Worm (Caenorhabditis elegans) whole organism, mixed stage, embryonic: ENCODE data around the gene btbd-10.
"Not testable (repeated sequence)": the region's sequence is repeated elsewhere in the genome, so short reads cannot be mapped to it uniquely, and the experiment has no call there.

Experiments
- bed-3 ChIP-seq: fragments of 200-800 bp; sonication (Bioruptor generic); optimal IDR thresholded peaks from 3 replicates; lab custom pipeline; 2018; ENCODE audit warnings: mild to moderate bottlenecking, missing genetic modification characterization, moderate library complexity, missing compliant biosample characterization
- blmp-1 ChIP-seq: fragments of 150-350 bp; optimal IDR thresholded peaks from 2 replicates; lab custom pipeline; 2014; ENCODE audit warnings: missing biosample characterization, missing genetic modification characterization
- ceh-39 ChIP-seq: fragments of 150-350 bp; optimal IDR thresholded peaks from 2 replicates; lab custom pipeline; 2014; ENCODE audit warnings: missing biosample characterization, missing genetic modification characterization
- ceh-43 ChIP-seq: fragments of 200-800 bp; sonication (Bioruptor generic); optimal IDR thresholded peaks from 2 replicates; lab custom pipeline; 2018; ENCODE audit warnings: mild to moderate bottlenecking, missing genetic modification characterization, moderate library complexity, missing compliant biosample characterization
- ceh-83 ChIP-seq: fragments of 200-800 bp; sonication (Bioruptor generic); optimal IDR thresholded peaks from 2 replicates; lab custom pipeline; 2018; ENCODE audit warnings: mild to moderate bottlenecking, missing genetic modification characterization, missing compliant biosample characterization
- ces-1 ChIP-seq: fragments of 150-350 bp; optimal IDR thresholded peaks from 2 replicates; lab custom pipeline; 2014; ENCODE audit warnings: missing biosample characterization, missing genetic modification reagents, missing genetic modification characterization
- cnd-1 ChIP-seq: fragments of 200-800 bp; sonication (Bioruptor generic); optimal IDR thresholded peaks from 2 replicates; lab custom pipeline; 2018; ENCODE audit warnings: mild to moderate bottlenecking, missing genetic modification characterization, missing compliant biosample characterization
- drap-1 ChIP-seq: fragments of 200-800 bp; sonication (Bioruptor generic); optimal IDR thresholded peaks from 3 replicates; lab custom pipeline; 2018; ENCODE audit warnings: mild to moderate bottlenecking, missing genetic modification characterization, missing compliant biosample characterization
- elt-1 ChIP-seq: sonication (generic microtip); optimal IDR thresholded peaks from 2 replicates; lab custom pipeline; 2017; ENCODE audit warnings: missing genetic modification characterization, mild to moderate bottlenecking, missing compliant biosample characterization, antibody characterized with exemption, moderate library complexity, borderline replicate concordance; ENCODE audit not compliant: insufficient read depth
- elt-3 ChIP-seq: fragments of 150-350 bp; optimal IDR thresholded peaks from 2 replicates; lab custom pipeline; 2014; ENCODE audit warnings: missing biosample characterization, missing genetic modification characterization
- flh-1 ChIP-seq: fragments of 200-800 bp; sonication (Bioruptor generic); optimal IDR thresholded peaks from 2 replicates; lab custom pipeline; 2018; ENCODE audit warnings: mild to moderate bottlenecking, missing genetic modification characterization, moderate library complexity, missing compliant biosample characterization
- ham-2 ChIP-seq: fragments of 200-800 bp; sonication (Bioruptor generic); optimal IDR thresholded peaks from 2 replicates; lab custom pipeline; 2018; ENCODE audit warnings: mild to moderate bottlenecking, missing genetic modification characterization, missing compliant biosample characterization
- hlh-1 ChIP-seq: fragments of 150-350 bp; optimal IDR thresholded peaks from 2 replicates; lab custom pipeline; 2014; ENCODE audit warnings: missing biosample characterization, missing genetic modification reagents, missing genetic modification characterization
- lin-32 ChIP-seq: fragments of 200-800 bp; sonication (Bioruptor generic); optimal IDR thresholded peaks from 2 replicates; lab custom pipeline; 2018; ENCODE audit warnings: mild to moderate bottlenecking, missing genetic modification characterization, missing compliant biosample characterization
- lsy-2 ChIP-seq: fragments of 150-350 bp; optimal IDR thresholded peaks from 2 replicates; lab custom pipeline; 2014; ENCODE audit warnings: missing biosample characterization, missing genetic modification characterization
- mab-5 ChIP-seq: fragments of 150-350 bp; optimal IDR thresholded peaks from 2 replicates; lab custom pipeline; 2014; ENCODE audit warnings: missing biosample characterization, missing genetic modification characterization
- mls-2 ChIP-seq: sonication (generic microtip); optimal IDR thresholded peaks from 2 replicates; lab custom pipeline; 2016; ENCODE audit warnings: mild to moderate bottlenecking, missing genetic modification characterization, moderate library complexity, missing compliant biosample characterization
- nhr-2 ChIP-seq: fragments of 150-350 bp; optimal IDR thresholded peaks from 2 replicates; lab custom pipeline; 2014; ENCODE audit warnings: missing biosample characterization, missing genetic modification characterization
- nhr-237 ChIP-seq: fragments of 150-350 bp; optimal IDR thresholded peaks from 2 replicates; lab custom pipeline; 2014; ENCODE audit warnings: missing biosample characterization, missing genetic modification characterization
- nhr-28 ChIP-seq: fragments of 150-350 bp; optimal IDR thresholded peaks from 2 replicates; lab custom pipeline; 2014; ENCODE audit warnings: missing biosample characterization, missing genetic modification characterization
- pha-4 ChIP-seq: fragments of 150-350 bp; optimal IDR thresholded peaks from 2 replicates; lab custom pipeline; 2018; ENCODE audit warnings: missing biosample characterization, missing genetic modification reagents, missing genetic modification characterization
- snpc-4 ChIP-seq: fragments of 150-350 bp; optimal IDR thresholded peaks from 2 replicates; lab custom pipeline; 2014; ENCODE audit warnings: missing biosample characterization, missing genetic modification characterization
- sptf-1 ChIP-seq: sonication (generic microtip); optimal IDR thresholded peaks from 2 replicates; lab custom pipeline; 2017; ENCODE audit warnings: mild to moderate bottlenecking, missing genetic modification characterization, moderate library complexity, missing compliant biosample characterization
- unc-39 ChIP-seq: fragments of 150-350 bp; optimal IDR thresholded peaks from 2 replicates; lab custom pipeline; 2014; ENCODE audit warnings: missing biosample characterization, missing genetic modification characterization
- unc-62 ChIP-seq: fragments of 150-350 bp; optimal IDR thresholded peaks from 2 replicates; lab custom pipeline; 2014; ENCODE audit warnings: missing biosample characterization, missing genetic modification reagents, missing genetic modification characterization
- zip-8 ChIP-seq: fragments of 150-350 bp; optimal IDR thresholded peaks from 2 replicates; lab custom pipeline; 2014; ENCODE audit warnings: missing biosample characterization, missing genetic modification characterization

Gene btbd-10

ce11 chrII:4858906-4859411, 45.8 kb upstream of the btbd-10 start:
- TF ChIP-seq drap-1 (GFP tag; lab: Kevin White, UChicago) = no peak
- TF ChIP-seq flh-1 (GFP tag; lab: Kevin White, UChicago) = no peak
- no peak for TF ChIP-seq elt-3
- TF ChIP-seq nhr-237 = no peak
- TF ChIP-seq hlh-1 (tag; lab: Kevin White, UChicago) = no peak
- TF ChIP-seq bed-3 = no peak
- no peak for TF ChIP-seq cnd-1 (tag; lab: Kevin White, UChicago)
- no peak for TF ChIP-seq ceh-83

DNA sequence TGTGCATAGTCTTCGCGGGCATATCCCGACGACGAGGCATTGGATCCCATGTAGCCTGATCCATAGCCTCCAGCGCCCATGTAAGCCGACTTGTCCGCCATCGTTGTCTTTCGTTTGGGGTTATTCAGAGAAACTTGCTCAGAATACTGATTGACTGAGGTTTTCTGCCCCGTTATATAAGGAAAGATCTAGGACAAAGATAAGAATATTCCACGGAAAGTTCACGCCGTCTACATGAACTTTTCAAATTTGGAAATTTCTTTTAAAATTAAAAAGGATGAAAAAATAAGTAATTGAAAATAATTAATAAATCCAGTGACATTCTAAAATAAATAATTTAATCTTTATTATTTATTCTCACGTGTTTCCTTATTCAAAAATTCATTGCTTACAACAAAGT, 44.5 kb upstream of the btbd-10 start, which contains the start of the genes nspd-5 and F11G11.4:
nspd-5 (minus strand) TSS at position 101 of the 400 bp plus-strand sequence.
F11G11.4 (plus strand) TSS at position 335 of the 400 bp plus-strand sequence.
- not testable (repeated sequence) for TF ChIP-seq elt-1 (tag; lab: Kevin White, UChicago); zip-8 (tag; lab: Kevin White, UChicago); elt-3

DNA sequence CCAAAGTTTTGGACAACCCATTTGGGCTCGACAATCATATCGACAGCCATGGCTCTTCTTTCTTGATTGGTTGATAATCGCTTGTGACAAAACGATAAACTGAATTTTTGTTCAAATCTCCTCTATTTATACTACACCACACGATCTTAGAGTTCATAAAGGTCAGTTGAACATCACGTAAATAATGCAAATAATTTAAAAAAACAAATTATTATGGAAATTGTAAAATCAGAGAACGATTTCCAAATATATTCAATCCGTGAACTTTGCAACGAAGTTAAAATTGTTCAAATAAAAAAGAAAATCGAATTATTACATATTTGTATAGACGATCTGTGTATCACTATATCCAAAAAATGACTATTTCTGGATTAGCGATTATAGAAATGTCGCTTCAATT, 41.5 kb upstream of the btbd-10 start, which contains the start of the genes mpst-4 and F11G11.14:
mpst-4 (minus strand) TSS at position 101 of the 400 bp plus-strand sequence.
F11G11.14 (plus strand) TSS at position 325 of the 400 bp plus-strand sequence.
- TF ChIP-seq snpc-4 (tag; lab: Kevin White, UChicago) = no peak
- no peak for TF ChIP-seq elt-1 (tag; lab: Kevin White, UChicago)
- TF ChIP-seq ceh-43 = no peak

DNA sequence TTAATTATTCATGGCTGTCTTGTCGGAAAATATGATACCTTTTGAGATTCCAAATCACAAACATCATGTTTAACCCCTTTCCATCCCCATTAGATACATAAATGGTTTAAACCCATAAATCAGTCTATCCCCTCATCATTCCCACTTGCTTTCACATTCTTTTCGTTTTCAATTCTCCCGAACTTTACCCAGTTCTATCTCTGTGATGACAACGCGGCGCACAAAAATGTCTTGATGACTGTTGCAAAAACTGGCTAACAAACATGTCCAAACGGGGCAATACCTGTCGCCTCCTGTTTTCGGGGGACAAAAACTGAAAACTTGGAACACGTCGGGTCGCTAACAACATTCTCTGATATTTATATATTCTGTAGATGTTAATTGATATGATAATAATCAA, 38.8 kb upstream of the btbd-10 start:
- TF ChIP-seq drap-1 (GFP tag; lab: Kevin White, UChicago) = no peak
- no peak for TF ChIP-seq ceh-83
- TF ChIP-seq zip-8 (tag; lab: Kevin White, UChicago) = no peak
- no peak for TF ChIP-seq sptf-1 (tag; lab: Kevin White, UChicago)
- no peak for TF ChIP-seq unc-39 (tag; lab: Kevin White, UChicago)
- TF ChIP-seq ham-2 (GFP tag; lab: Kevin White, UChicago) = no peak
- TF ChIP-seq blmp-1 (tag; lab: Kevin White, UChicago) = no peak
- no peak for TF ChIP-seq ces-1 (GFP tag; lab: Kevin White, UChicago)
- TF ChIP-seq mls-2 (tag; lab: Kevin White, UChicago) = no peak
- TF ChIP-seq ceh-39 (tag; lab: Kevin White, UChicago) = no peak
- no peak for TF ChIP-seq pha-4
- TF ChIP-seq nhr-237 = no peak

DNA sequence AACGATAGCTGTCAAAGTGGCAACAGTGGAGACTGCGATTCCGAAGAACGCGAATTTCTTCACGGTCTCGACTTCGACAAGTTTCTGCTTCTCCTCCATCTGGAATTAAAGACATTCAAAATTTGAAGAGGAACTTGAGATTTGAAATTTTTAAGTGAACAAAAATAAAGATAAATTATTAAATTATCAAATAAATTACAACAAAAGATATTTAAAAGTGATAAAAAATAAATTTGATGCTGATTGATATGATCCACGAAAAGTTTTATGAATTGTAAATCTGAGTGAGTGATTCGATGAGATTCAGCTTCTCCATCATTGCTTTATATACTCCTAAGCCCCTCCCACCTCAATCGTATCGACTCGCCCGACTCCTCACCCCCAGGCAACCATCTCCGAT, 37.3 kb upstream of the btbd-10 start, which contains the start of gene col-17:
col-17 (minus strand) TSS at position 101 of the 400 bp plus-strand sequence.
- TF ChIP-seq hlh-1 (tag; lab: Kevin White, UChicago) (no peak), blmp-1 (tag; lab: Kevin White, UChicago) (no peak)

- TF ChIP-seq ceh-39 (tag; lab: Kevin White, UChicago) (no peak), unc-62 (no peak), cnd-1 (tag; lab: Kevin White, UChicago) (no peak), hlh-1 (tag; lab: Kevin White, UChicago) (no peak), mab-5 (tag; lab: Kevin White, UChicago) (no peak)
Observed at ce11 chrII:4869793-4870343, 34.9 kb upstream of the btbd-10 start.

DNA sequence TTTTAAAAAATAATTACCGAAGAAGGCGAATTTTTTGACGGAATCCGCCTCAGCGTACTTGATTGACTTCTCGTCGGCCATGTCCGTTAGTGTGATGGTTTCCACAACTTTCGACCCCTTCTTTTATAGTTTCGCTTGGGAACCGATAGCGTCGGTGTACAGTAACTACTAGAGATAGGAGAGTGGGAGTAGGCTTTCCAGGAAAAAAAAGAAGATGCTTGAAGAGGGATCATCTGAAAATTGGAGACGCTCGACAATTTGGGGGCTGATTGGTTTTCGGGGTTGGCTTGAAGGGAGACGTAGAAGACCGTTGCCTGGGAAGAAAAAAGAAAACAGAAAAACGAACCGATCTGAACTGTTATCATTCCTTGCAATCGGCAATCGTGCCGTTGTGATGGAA, 34.1 kb upstream of the btbd-10 start, which contains the start of gene col-20:
col-20 (minus strand) TSS at position 101 of the 400 bp plus-strand sequence.
- TF ChIP-seq mls-2 (tag; lab: Kevin White, UChicago) = no peak
- TF ChIP-seq ceh-43 = no peak
- TF ChIP-seq nhr-237 = no peak
- no peak for TF ChIP-seq bed-3
- no peak for TF ChIP-seq ceh-39 (tag; lab: Kevin White, UChicago)
- TF ChIP-seq blmp-1 (tag; lab: Kevin White, UChicago) = no peak
- no peak for TF ChIP-seq pha-4
- no peak for TF ChIP-seq lin-32 (GFP tag; lab: Kevin White, UChicago)
- no peak for TF ChIP-seq flh-1 (GFP tag; lab: Kevin White, UChicago)
- TF ChIP-seq cnd-1 (tag; lab: Kevin White, UChicago) = no peak
- TF ChIP-seq unc-62 = no peak
- TF ChIP-seq elt-1 (tag; lab: Kevin White, UChicago) = no peak
- TF ChIP-seq nhr-2 (tag; lab: Kevin White, UChicago) = no peak
- TF ChIP-seq lsy-2 (tag; lab: Kevin White, UChicago) = no peak
- TF ChIP-seq nhr-28 (tag; lab: Kevin White, UChicago) = no peak
